Comparison of ENCODE assay signal across 1 fruit fly cellular context in genomic region chr3R:8171489-8172161, dm6.
TF ChIP-seq lines count a peak whose summit lies in the region.

No protein-coding gene starts in this region.

TF ChIP-seq in whole organism, embryonic, 481 proteins besides CTCF, POLR2A, EP300 and RAD21 (continued from another document):
- peak; percentile 60; the same call in 1 of the 2 replicates for TF ChIP-seq Xrp1 (GFP tag; IDR thresholded peaks at IDR 0.05; lab: Robert Waterston, UW)
- no peak for TF ChIP-seq dm (GFP tag; optimal IDR thresholded peaks at IDR 0.05; lab: Kevin White, UChicago)
- no peak for TF ChIP-seq CG11723 (GFP tag; optimal IDR thresholded peaks at IDR 0.05; lab: Kevin White, UChicago)
- peak; percentile 49 for TF ChIP-seq CG10959 (GFP tag; IDR thresholded peaks at IDR 0.05; lab: Robert Waterston, UW)
- TF ChIP-seq Doc2 (GFP tag; IDR thresholded peaks at IDR 0.05; lab: Robert Waterston, UW), result no peak
- peak; percentile 18; the same call in 1 of the 2 replicates for TF ChIP-seq E2f2 (GFP tag; IDR thresholded peaks at IDR 0.05; lab: Robert Waterston, UW)
- peak; percentile 27; the same call in 1 of the 2 replicates for TF ChIP-seq stc (GFP tag; IDR thresholded peaks at IDR 0.05; lab: Robert Waterston, UW)
- TF ChIP-seq ewg (GFP tag; optimal IDR thresholded peaks at IDR 0.05; lab: Kevin White, UChicago), result peak; percentile 7
- TF ChIP-seq Eip74EF (GFP tag; optimal IDR thresholded peaks at IDR 0.05; lab: Kevin White, UChicago), result no peak
- TF ChIP-seq tll (GFP tag; optimal IDR thresholded peaks at IDR 0.05; lab: Kevin White, UChicago), result no peak
- TF ChIP-seq gcm (GFP tag; optimal IDR thresholded peaks at IDR 0.05; lab: Kevin White, UChicago), result no peak
- TF ChIP-seq CG15073 (GFP tag; optimal IDR thresholded peaks at IDR 0.05; lab: Kevin White, UChicago), result no peak
- TF ChIP-seq Myb (GFP tag; optimal IDR thresholded peaks at IDR 0.05; lab: Kevin White, UChicago), result no peak
- TF ChIP-seq CG17328 (GFP tag; IDR thresholded peaks at IDR 0.05; lab: Robert Waterston, UW), result peak; percentile 51; the same call in 1 of the 2 replicates
- TF ChIP-seq CG31441 (GFP tag; IDR thresholded peaks at IDR 0.05; lab: Robert Waterston, UW), result peak; percentile 74
- no peak for TF ChIP-seq Scr (GFP tag; IDR thresholded peaks at IDR 0.05; lab: Robert Waterston, UW; ENCODE audit: partially characterized antibody)
- TF ChIP-seq CG9876 (GFP tag; optimal IDR thresholded peaks at IDR 0.05; lab: Kevin White, UChicago), result no peak
- TF ChIP-seq hbn (GFP tag; IDR thresholded peaks at IDR 0.05; lab: Robert Waterston, UW; ENCODE audit: partially characterized antibody), result no peak
- no peak for TF ChIP-seq CG3726 (GFP tag; IDR thresholded peaks at IDR 0.05; lab: Robert Waterston, UW)
- TF ChIP-seq CG12071 (GFP tag; optimal IDR thresholded peaks at IDR 0.05; lab: Kevin White, UChicago), result no peak
- no peak for TF ChIP-seq CG43689 (GFP tag; IDR thresholded peaks at IDR 0.05; lab: Robert Waterston, UW)
- peak; percentile 24 for TF ChIP-seq en (GFP tag; optimal IDR thresholded peaks at IDR 0.05; lab: Kevin White, UChicago)
- TF ChIP-seq esg (GFP tag; conservative IDR thresholded peaks at IDR 0.05; lab: Robert Waterston, UW), result peak; percentile 32; the same call in 1 of the 2 replicates
- TF ChIP-seq pum (GFP tag; optimal IDR thresholded peaks at IDR 0.05; lab: Kevin White, UChicago), result peak; percentile 31
- peak; percentile 37 for TF ChIP-seq CG17829 (tag; optimal IDR thresholded peaks at IDR 0.05; lab: Kevin White, UChicago)
- peak; percentile 31 for TF ChIP-seq oc (tag; optimal IDR thresholded peaks at IDR 0.05; lab: Kevin White, UChicago)
- TF ChIP-seq Trl (optimal IDR thresholded peaks at IDR 0.05; lab: Kevin White, UChicago), result no peak
- peak; percentile 33 for TF ChIP-seq Trl (GFP tag; optimal IDR thresholded peaks at IDR 0.05; lab: Kevin White, UChicago)
- TF ChIP-seq CG31365 (tag; optimal IDR thresholded peaks at IDR 0.05; lab: Kevin White, UChicago), result no peak
- TF ChIP-seq yki (optimal IDR thresholded peaks at IDR 0.05; lab: Kevin White, UChicago), result no peak
- no peak for TF ChIP-seq CG2199 (GFP tag; IDR thresholded peaks at IDR 0.05; lab: Robert Waterston, UW)
- TF ChIP-seq CG8281 (tag; optimal IDR thresholded peaks at IDR 0.05; lab: Kevin White, UChicago), result peak; percentile 98
- peak; percentile 59 for TF ChIP-seq CG9727 (GFP tag; optimal IDR thresholded peaks at IDR 0.05; lab: Kevin White, UChicago)
- no peak for TF ChIP-seq ato (GFP tag; IDR thresholded peaks at IDR 0.05; lab: Robert Waterston, UW; ENCODE audit: partially characterized antibody)
- TF ChIP-seq zen (tag; optimal IDR thresholded peaks at IDR 0.05; lab: Kevin White, UChicago), result no peak
- TF ChIP-seq CG5180 (GFP tag; optimal IDR thresholded peaks at IDR 0.05; lab: Kevin White, UChicago), result no peak
- TF ChIP-seq da (GFP tag; optimal IDR thresholded peaks at IDR 0.05; lab: Kevin White, UChicago), result no peak
- TF ChIP-seq fd64A (GFP tag; optimal IDR thresholded peaks at IDR 0.05; lab: Kevin White, UChicago), result no peak
- TF ChIP-seq lola (GFP tag; optimal IDR thresholded peaks at IDR 0.05; lab: Kevin White, UChicago), result peak in 1 of 3 experiments; percentile 40
- TF ChIP-seq ranshi (GFP tag; IDR thresholded peaks at IDR 0.05; lab: Robert Waterston, UW), result 0 out of 2 replicates have a peak, but pooled peaks have one; percentile 23
- TF ChIP-seq NC2α (GFP tag; optimal IDR thresholded peaks at IDR 0.05; lab: Kevin White, UChicago), result no peak
- peak; percentile 50; the same call in 1 of the 2 replicates for TF ChIP-seq E2f1 (GFP tag; IDR thresholded peaks at IDR 0.05; lab: Robert Waterston, UW)
- TF ChIP-seq nau (GFP tag; optimal IDR thresholded peaks at IDR 0.05; lab: Kevin White, UChicago), result no peak
- TF ChIP-seq Gug (GFP tag; IDR thresholded peaks at IDR 0.05; lab: Robert Waterston, UW), result no peak
